Worm (Caenorhabditis elegans): ENCODE measurements around the gene F18A1.1.
A peak's percentile ranks its signal among the peaks of the same experiment; 100 is the strongest.

F18A1.1 gene

DNA sequence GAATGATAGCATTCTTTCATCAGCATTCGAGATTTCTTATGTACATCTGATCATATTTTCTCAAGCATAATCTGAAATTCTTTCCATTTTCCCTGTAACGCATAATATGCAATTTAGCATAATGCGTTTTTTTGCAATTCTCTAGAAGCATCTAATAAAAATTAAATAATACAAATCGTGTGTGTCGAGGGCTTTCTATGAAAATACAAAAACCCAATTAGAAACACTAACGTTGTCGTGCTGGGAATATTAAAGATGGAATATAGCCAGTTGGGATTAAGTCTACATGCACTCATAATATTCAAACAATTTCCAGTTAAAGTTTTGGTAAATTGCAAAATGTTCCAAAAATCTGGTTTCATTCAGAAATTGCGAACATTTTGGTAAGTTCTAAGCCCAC, at the start of gene F18A1.1:
TSS of gene F18A1.1 (plus strand) at position 301 of the 400 bp plus-strand sequence.
- TF ChIP-seq skn-1 (tag; optimal IDR thresholded peaks at IDR 0.05) (no peak), gmeb-1 (tag; optimal IDR thresholded peaks at IDR 0.05) (no peak), nhr-21 (tag; optimal IDR thresholded peaks at IDR 0.05) (peak; percentile 15), lsy-2 (tag; optimal IDR thresholded peaks at IDR 0.05) (no peak)

- TF ChIP-seq egl-27 (tag; optimal IDR thresholded peaks at IDR 0.05), result no peak
- TF ChIP-seq unc-39 (tag; optimal IDR thresholded peaks at IDR 0.05), result no peak
- no peak for TF ChIP-seq Y55F3AM.14 (GFP tag; optimal IDR thresholded peaks at IDR 0.05)
- no peak for TF ChIP-seq mdl-1 (tag; optimal IDR thresholded peaks at IDR 0.05)
- TF ChIP-seq elt-1 (tag; optimal IDR thresholded peaks at IDR 0.05), result no peak
- TF ChIP-seq F13H6.1 (tag; optimal IDR thresholded peaks at IDR 0.05), result peak; percentile 34
These were observed 49.4 kb upstream of the F18A1.1 start for ce11 chrII:7635296-7635695.

ce11 chrII:7636941-7637340, 47.7 kb upstream of the F18A1.1 start:
- TF ChIP-seq blmp-1 (tag; optimal IDR thresholded peaks at IDR 0.05; ENCODE audit: insufficient read depth) (no peak), F13H6.1 (tag; optimal IDR thresholded peaks at IDR 0.05) (no peak), Y55F3AM.14 (GFP tag; optimal IDR thresholded peaks at IDR 0.05) (no peak), aly-2 (tag; optimal IDR thresholded peaks at IDR 0.05) (no peak), zag-1 (tag; optimal IDR thresholded peaks at IDR 0.05) (no peak), unc-39 (tag; optimal IDR thresholded peaks at IDR 0.05) (no peak), sma-9 (GFP tag; optimal IDR thresholded peaks at IDR 0.05) (no peak), sma-9 (tag; optimal IDR thresholded peaks at IDR 0.05) (no peak)

- TF ChIP-seq sma-9 (GFP tag; optimal IDR thresholded peaks at IDR 0.05) (peak; percentile 6), sma-9 (tag; optimal IDR thresholded peaks at IDR 0.05) (no peak), mab-5 (tag; optimal IDR thresholded peaks at IDR 0.05) (no peak), fos-1 (tag; optimal IDR thresholded peaks at IDR 0.05) (peak; percentile 66)
These were observed 45.7 kb upstream of the F18A1.1 start for ce11 chrII:7639036-7639435.

- TF ChIP-seq peb-1 (tag; optimal IDR thresholded peaks at IDR 0.05), result no peak
- TF ChIP-seq sma-9 (GFP tag; optimal IDR thresholded peaks at IDR 0.05), result peak; percentile 30
- no peak for TF ChIP-seq sma-9 (tag; optimal IDR thresholded peaks at IDR 0.05)
- TF ChIP-seq lin-13 (GFP tag; optimal IDR thresholded peaks at IDR 0.05), result no peak
- TF ChIP-seq C34F6.9 (tag; optimal IDR thresholded peaks at IDR 0.05), result peak; percentile 29
- no peak for TF ChIP-seq nhr-21 (tag; optimal IDR thresholded peaks at IDR 0.05)
- no peak for TF ChIP-seq ztf-1 (GFP tag; conservative IDR thresholded peaks at IDR 0.05)
- no peak for TF ChIP-seq blmp-1 (tag; optimal IDR thresholded peaks at IDR 0.05; ENCODE audit: insufficient read depth)
- TF ChIP-seq unc-55 (GFP tag; optimal IDR thresholded peaks at IDR 0.05), result peak; percentile 3
- TF ChIP-seq sma-3 (GFP tag; optimal IDR thresholded peaks at IDR 0.05), result no peak
- peak; percentile 66 for TF ChIP-seq F13H6.1 (tag; optimal IDR thresholded peaks at IDR 0.05)
- peak in 1 of 2 experiments; percentile 9 for TF ChIP-seq lsy-2 (tag; optimal IDR thresholded peaks at IDR 0.05)
- TF ChIP-seq ama-1 (optimal IDR thresholded peaks at IDR 0.05), result no peak
- TF ChIP-seq nhr-129 (tag; optimal IDR thresholded peaks at IDR 0.05), result peak; percentile 19
- TF ChIP-seq lin-39 (tag; optimal IDR thresholded peaks at IDR 0.05), result no peak
These were observed 44.4 kb upstream of the F18A1.1 start for ce11 chrII:7640161-7640841.

DNA sequence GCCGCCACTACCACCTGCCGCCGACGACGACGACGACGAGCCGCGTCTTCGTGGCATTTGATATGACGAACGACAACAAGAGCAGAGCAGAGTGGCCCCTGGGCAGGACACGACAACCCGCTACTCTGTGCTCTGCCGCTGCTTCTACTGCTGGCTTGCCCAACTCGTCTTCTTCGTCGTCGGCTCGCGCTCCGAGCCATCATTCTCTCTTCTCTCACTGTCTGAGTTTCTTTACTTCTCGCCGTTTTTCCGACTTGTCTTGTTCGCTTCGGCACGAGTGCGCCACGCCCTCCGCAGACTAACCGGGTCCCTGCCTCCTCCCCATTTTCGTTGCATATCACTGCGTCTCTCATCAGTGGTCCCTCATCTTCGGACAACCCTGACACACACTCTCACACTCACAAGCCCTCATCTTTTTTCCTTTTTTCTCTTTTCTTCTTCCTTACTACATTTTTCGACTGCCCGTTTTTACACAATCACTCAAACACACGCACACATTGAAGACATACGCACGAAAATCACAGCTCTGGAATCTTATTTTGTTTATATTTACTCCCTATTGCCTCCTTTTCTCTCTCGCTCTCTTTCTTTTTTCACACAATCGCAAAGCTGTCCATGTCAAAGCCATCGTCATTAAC, 42.6 kb upstream of the F18A1.1 start:
- TF ChIP-seq nhr-21 (tag; optimal IDR thresholded peaks at IDR 0.05), result peak; percentile 6
- TF ChIP-seq elt-1 (tag; optimal IDR thresholded peaks at IDR 0.05), result no peak
- peak; percentile 32 for TF ChIP-seq ztf-4 (tag; optimal IDR thresholded peaks at IDR 0.05)
- no peak for TF ChIP-seq nhr-12 (tag; optimal IDR thresholded peaks at IDR 0.05)
- TF ChIP-seq C34F6.9 (tag; optimal IDR thresholded peaks at IDR 0.05), result peak; percentile 83
- no peak for TF ChIP-seq ZK546.5 (tag; optimal IDR thresholded peaks at IDR 0.05)
- TF ChIP-seq nhr-23 (tag; optimal IDR thresholded peaks at IDR 0.05), result no peak
- no peak for TF ChIP-seq unc-39 (tag; optimal IDR thresholded peaks at IDR 0.05)
- TF ChIP-seq ztf-11 (tag; optimal IDR thresholded peaks at IDR 0.05), result no peak
- TF ChIP-seq zag-1 (tag; optimal IDR thresholded peaks at IDR 0.05), result peak; percentile 89
- no peak for TF ChIP-seq aly-2 (tag; optimal IDR thresholded peaks at IDR 0.05)
- TF ChIP-seq nhr-6 (tag; optimal IDR thresholded peaks at IDR 0.05), result peak; percentile 76
- TF ChIP-seq nhr-25 (tag; optimal IDR thresholded peaks at IDR 0.05), result no peak
- no peak for TF ChIP-seq ama-1 (optimal IDR thresholded peaks at IDR 0.05)
- TF ChIP-seq lsy-2 (tag; optimal IDR thresholded peaks at IDR 0.05), result peak; percentile 12 to 79
- no peak for TF ChIP-seq peb-1 (tag; optimal IDR thresholded peaks at IDR 0.05)
- peak; percentile 19 for TF ChIP-seq egl-27 (tag; optimal IDR thresholded peaks at IDR 0.05)
- TF ChIP-seq nhr-11 (tag; optimal IDR thresholded peaks at IDR 0.05), result no peak
- TF ChIP-seq mbf-1 (tag; optimal IDR thresholded peaks at IDR 0.05), result no peak
- peak; percentile 67 for TF ChIP-seq mab-5 (tag; optimal IDR thresholded peaks at IDR 0.05)
- TF ChIP-seq ceh-16 (tag; optimal IDR thresholded peaks at IDR 0.05), result no peak
- TF ChIP-seq R02D3.7 (tag; optimal IDR thresholded peaks at IDR 0.05), result no peak
- TF ChIP-seq blmp-1 (tag; optimal IDR thresholded peaks at IDR 0.05; ENCODE audit: insufficient read depth), result no peak
- TF ChIP-seq lin-11 (tag; optimal IDR thresholded peaks at IDR 0.05), result peak; percentile 61
- peak; percentile 81 to 84 for TF ChIP-seq mdl-1 (tag; optimal IDR thresholded peaks at IDR 0.05)
- TF ChIP-seq sma-3 (GFP tag; optimal IDR thresholded peaks at IDR 0.05), result no peak
- no peak for TF ChIP-seq ztf-1 (GFP tag; conservative IDR thresholded peaks at IDR 0.05)
- TF ChIP-seq crh-2 (tag; optimal IDR thresholded peaks at IDR 0.05), result peak; percentile 71
